Fruit fly (Drosophila melanogaster) whole organism, embryonic: ENCODE data around the gene Eno.

Experiments used
- CG1024 ChIP-seq: fragments of 200-800 bp; sonication (Bioruptor generic); IDR thresholded peaks from 2 replicates; pipeline ENCODE4 v1.3.6; 2022; ENCODE audit warnings: missing biosample characterization, missing genetic modification characterization
- CG10431 ChIP-seq: fragments of 200-800 bp; sonication (Bioruptor generic); optimal IDR thresholded peaks from 3 replicates; lab custom pipeline; 2018; ENCODE audit warnings: missing biosample characterization, mild to moderate bottlenecking, missing genetic modification characterization
- CG15269 ChIP-seq: fragments of 200-800 bp; sonication (Bioruptor generic); optimal IDR thresholded peaks from 2 replicates; lab custom pipeline; 2018; ENCODE audit warnings: missing biosample characterization, mild to moderate bottlenecking, missing genetic modification characterization, moderate library complexity
- CG15696 ChIP-seq: fragments of 200-800 bp; sonication (Bioruptor generic); optimal IDR thresholded peaks from 2 replicates; lab custom pipeline; 2019; ENCODE audit warnings: missing biosample characterization, mild to moderate bottlenecking, missing genetic modification characterization, moderate library complexity
- CG17802 ChIP-seq: fragments of 200-800 bp; sonication (Bioruptor generic); optimal IDR thresholded peaks from 2 replicates; lab custom pipeline; 2018; ENCODE audit warnings: missing biosample characterization, mild to moderate bottlenecking, missing genetic modification characterization, moderate library complexity
- CG17912 ChIP-seq: fragments of 200-800 bp; sonication (Bioruptor generic); optimal IDR thresholded peaks from 2 replicates; lab custom pipeline; 2018; ENCODE audit warnings: missing biosample characterization, mild to moderate bottlenecking, missing genetic modification characterization
- CG18011 ChIP-seq: fragments of 200-800 bp; sonication (Bioruptor generic); optimal IDR thresholded peaks from 2 replicates; lab custom pipeline; 2017; ENCODE audit warnings: missing biosample characterization, missing genetic modification characterization, mild to moderate bottlenecking, moderate library complexity, missing genotype
- CG2120 ChIP-seq: fragments of 200-800 bp; sonication (Bioruptor generic); optimal IDR thresholded peaks from 3 replicates; lab custom pipeline; 2016; ENCODE audit warnings: missing biosample characterization, missing genetic modification characterization
- CG30403 ChIP-seq: fragments of 200-800 bp; sonication (Bioruptor generic); optimal IDR thresholded peaks from 3 replicates; lab custom pipeline; 2016; ENCODE audit warnings: missing biosample characterization, missing genetic modification characterization
- CG31365 ChIP-seq: fragments of 200-800 bp; sonication (Bioruptor generic); optimal IDR thresholded peaks from 2 replicates; lab custom pipeline; 2018; ENCODE audit warnings: missing biosample characterization, mild to moderate bottlenecking, missing genetic modification characterization
- CG3726 ChIP-seq: fragments of 200-800 bp; sonication (Bioruptor generic); IDR thresholded peaks from 3 replicates; pipeline ENCODE4, ENCODE4 v1.3.6; 2022; ENCODE audit warnings: missing biosample characterization, missing genetic modification characterization
- CG4360 ChIP-seq: fragments of 200-800 bp; sonication (Bioruptor generic); IDR thresholded peaks from 2 replicates; pipeline ENCODE4 v1.3.6; 2022; ENCODE audit warnings: missing biosample characterization, missing genetic modification characterization
- CG6272 ChIP-seq: fragments of 200-800 bp; sonication (Bioruptor generic); IDR thresholded peaks from 2 replicates; pipeline ENCODE4 v1.3.6; 2022; ENCODE audit warnings: missing biosample characterization, missing genetic modification characterization
- CG6654 ChIP-seq: fragments of 200-800 bp; sonication (Bioruptor generic); optimal IDR thresholded peaks from 2 replicates; lab custom pipeline; 2017; ENCODE audit warnings: missing biosample characterization, mild to moderate bottlenecking, missing genetic modification characterization
- CG6813 ChIP-seq: fragments of 200-800 bp; sonication (Bioruptor generic); optimal IDR thresholded peaks from 2 replicates; lab custom pipeline; 2017; ENCODE audit warnings: missing biosample characterization, missing genetic modification characterization, mild to moderate bottlenecking, moderate library complexity, missing genetic modification reagents
- CG7556 ChIP-seq: fragments of 200-800 bp; sonication (Bioruptor generic); optimal IDR thresholded peaks from 2 replicates; lab custom pipeline; 2017; ENCODE audit warnings: missing biosample characterization, mild to moderate bottlenecking, missing genetic modification characterization
- CG7928 ChIP-seq: fragments of 200-800 bp; sonication (Bioruptor generic); optimal IDR thresholded peaks from 2 replicates; lab custom pipeline; 2017; ENCODE audit warnings: missing biosample characterization, mild to moderate bottlenecking, missing genetic modification characterization
- CG9797 ChIP-seq: fragments of 200-800 bp; sonication (Bioruptor generic); optimal IDR thresholded peaks from 3 replicates; lab custom pipeline; 2018; ENCODE audit warnings: missing biosample characterization, mild to moderate bottlenecking, missing genetic modification characterization
- CG9876 ChIP-seq: fragments of 200-800 bp; sonication (Bioruptor generic); optimal IDR thresholded peaks from 2 replicates; lab custom pipeline; 2016; ENCODE audit warnings: missing biosample characterization, missing genetic modification characterization
- Camta ChIP-seq: fragments of 200-800 bp; sonication (Bioruptor generic); optimal IDR thresholded peaks from 2 replicates; lab custom pipeline; 2016; ENCODE audit warnings: missing biosample characterization, missing genetic modification characterization
- D19A ChIP-seq: fragments of 200-800 bp; optimal IDR thresholded peaks from 3 replicates; lab custom pipeline; 2019; ENCODE audit warnings: missing biosample characterization, mild to moderate bottlenecking, missing genetic modification characterization, moderate library complexity
- Ets65A ChIP-seq: fragments of 200-800 bp; sonication (Bioruptor generic); peaks from one replicate; lab custom pipeline; 2016; ENCODE audit warnings: missing biosample characterization, missing genetic modification characterization
- Hmx ChIP-seq: fragments of 200-800 bp; sonication (Bioruptor generic); optimal IDR thresholded peaks from 2 replicates; lab custom pipeline; 2016; ENCODE audit warnings: missing biosample characterization, missing genetic modification characterization
- MTF-1 ChIP-seq: fragments of 200-800 bp; sonication (Bioruptor generic); optimal IDR thresholded peaks from 2 replicates; lab custom pipeline; 2018; ENCODE audit warnings: missing biosample characterization, mild to moderate bottlenecking, missing genetic modification characterization, borderline replicate concordance
- NFAT ChIP-seq: fragments of 200-800 bp; sonication (Bioruptor generic); IDR thresholded peaks from 2 replicates; pipeline ENCODE4 v1.3.6; 2022; ENCODE audit warnings: missing biosample characterization, missing genetic modification characterization
- Nf-YA ChIP-seq: fragments of 200-800 bp; sonication (Bioruptor generic); IDR thresholded peaks from 2 replicates; pipeline ENCODE4 v1.3.6; 2022; ENCODE audit warnings: missing biosample characterization, missing genetic modification characterization
- Opbp ChIP-seq: fragments of 200-800 bp; sonication (Bioruptor generic); IDR thresholded peaks from 3 replicates; pipeline ENCODE4 v1.3.6; 2022; ENCODE audit warnings: missing biosample characterization, missing genetic modification characterization; ENCODE audit not compliant: partially characterized antibody
- Optix ChIP-seq: fragments of 200-800 bp; sonication (Bioruptor generic); IDR thresholded peaks from 3 replicates; pipeline ENCODE4 v1.3.6; 2022; ENCODE audit warnings: missing biosample characterization, missing genetic modification characterization
- Ravus ChIP-seq: fragments of 200-800 bp; sonication (Bioruptor generic); IDR thresholded peaks from 2 replicates; pipeline ENCODE4 v1.3.6; 2022; ENCODE audit warnings: missing biosample characterization, missing genetic modification characterization
- Sox100B ChIP-seq: fragments of 200-800 bp; sonication (Bioruptor generic); optimal IDR thresholded peaks from 3 replicates; lab custom pipeline; 2018; ENCODE audit warnings: missing biosample characterization, mild to moderate bottlenecking, missing genetic modification characterization
- Ssrp ChIP-seq: fragments of 200-800 bp; sonication (Bioruptor generic); optimal IDR thresholded peaks from 2 replicates; lab custom pipeline; 2018; ENCODE audit warnings: missing biosample characterization, mild to moderate bottlenecking, missing genetic modification characterization, moderate library complexity
- TFAM ChIP-seq: fragments of 200-800 bp; sonication (Bioruptor generic); optimal IDR thresholded peaks from 2 replicates; lab custom pipeline; 2017; ENCODE audit warnings: missing biosample characterization, missing genetic modification characterization, inconsistent platforms
- YL-1 ChIP-seq: fragments of 200-800 bp; sonication (Bioruptor generic); optimal IDR thresholded peaks from 3 replicates; lab custom pipeline; 2017; ENCODE audit warnings: missing biosample characterization, mild to moderate bottlenecking, missing genetic modification characterization
- btn ChIP-seq: fragments of 200-800 bp; sonication (Bioruptor generic); optimal IDR thresholded peaks from 2 replicates; lab custom pipeline; 2016; ENCODE audit warnings: missing biosample characterization, missing genetic modification characterization
- cato ChIP-seq: fragments of 200-800 bp; sonication (Bioruptor generic); optimal IDR thresholded peaks from 2 replicates; lab custom pipeline; 2016; ENCODE audit warnings: missing biosample characterization, missing genetic modification characterization, borderline replicate concordance
- chn ChIP-seq: fragments of 200-800 bp; sonication (Bioruptor generic); optimal IDR thresholded peaks from 2 replicates; lab custom pipeline; 2016; ENCODE audit warnings: missing biosample characterization, missing genetic modification characterization
- dysf ChIP-seq: fragments of 200-800 bp; sonication (Bioruptor generic); IDR thresholded peaks from 3 replicates; pipeline ENCODE4 v1.3.6; 2022; ENCODE audit warnings: missing biosample characterization, missing genetic modification characterization
- en ChIP-seq: fragments of 200-800 bp; sonication (Bioruptor generic); optimal IDR thresholded peaks from 2 replicates; lab custom pipeline; 2016; ENCODE audit warnings: missing biosample characterization, missing genetic modification characterization
- eve ChIP-seq, 2 experiments: fragments of >200 bp; optimal IDR thresholded peaks; 2 replicates each; lab custom pipeline; 2017; ENCODE audit warnings: missing biosample characterization in 2 of 2, missing genetic modification characterization in 2 of 2
- gfzf ChIP-seq: fragments of 200-800 bp; sonication (Bioruptor generic); optimal IDR thresholded peaks from 2 replicates; lab custom pipeline; 2016; ENCODE audit warnings: missing biosample characterization, mild to moderate bottlenecking, missing genetic modification characterization, moderate library complexity
- ken ChIP-seq: fragments of 200-800 bp; sonication (Bioruptor generic); IDR thresholded peaks from 3 replicates; pipeline ENCODE4 v1.3.6; 2022; ENCODE audit warnings: missing biosample characterization, missing genetic modification characterization
- klu ChIP-seq: fragments of 200-800 bp; sonication (Bioruptor generic); IDR thresholded peaks from 2 replicates; pipeline ENCODE4 v1.3.6; 2022; ENCODE audit warnings: missing biosample characterization, missing genetic modification characterization
- mam ChIP-seq: fragments of 200-800 bp; sonication (Bioruptor generic); optimal IDR thresholded peaks from 3 replicates; lab custom pipeline; 2016; ENCODE audit warnings: missing biosample characterization, missing genetic modification characterization
- otp ChIP-seq: fragments of 200-800 bp; sonication (Bioruptor generic); IDR thresholded peaks from 3 replicates; pipeline ENCODE4, ENCODE4 v1.3.6; 2022; ENCODE audit warnings: missing biosample characterization, missing genetic modification characterization
- pzg ChIP-seq: fragments of 200-800 bp; sonication (Bioruptor generic); optimal IDR thresholded peaks from 3 replicates; lab custom pipeline; 2018; ENCODE audit warnings: missing biosample characterization, mild to moderate bottlenecking, missing genetic modification characterization, moderate library complexity
- repo ChIP-seq: fragments of 200-800 bp; sonication (Bioruptor generic); optimal IDR thresholded peaks from 2 replicates; lab custom pipeline; 2016; ENCODE audit warnings: missing biosample characterization, missing genetic modification characterization
- sens ChIP-seq: fragments of 200-800 bp; sonication (Bioruptor generic); peaks from one replicate; lab custom pipeline; 2016; ENCODE audit warnings: missing biosample characterization, missing genetic modification characterization
- sisA ChIP-seq: fragments of 200-800 bp; sonication (Bioruptor generic); IDR thresholded peaks from 2 replicates; pipeline ENCODE4 v1.3.6; 2022; ENCODE audit warnings: missing biosample characterization, missing genetic modification characterization
- stwl ChIP-seq: fragments of 200-800 bp; sonication (Bioruptor generic); optimal IDR thresholded peaks from 3 replicates; lab custom pipeline; 2018; ENCODE audit warnings: missing biosample characterization, mild to moderate bottlenecking, missing genetic modification characterization, moderate library complexity
- tll ChIP-seq, 2 experiments: fragments of 200-800 bp in 1 of 2; fragments of >200 bp in 1 of 2; sonication (Bioruptor generic) in 1 of 2; optimal IDR thresholded peaks; 2 replicates each; lab custom pipeline; 2017 to 2019; ENCODE audit warnings: missing biosample characterization in 2 of 2, missing genetic modification characterization in 2 of 2, mild to moderate bottlenecking in 1 of 2, moderate library complexity in 1 of 2

Eno gene

dm6 chr2L:1737057-1737581 lies 7.7 kb upstream of the Eno start (continued):
- TF ChIP-seq CG3726 (GFP tag; lab: Robert Waterston, UW), result peak; percentile 59; the same call in 2 of the 3 replicates
- TF ChIP-seq sisA (GFP tag; lab: Robert Waterston, UW), result peak; percentile 91
- TF ChIP-seq YL-1 (GFP tag; lab: Kevin White, UChicago), result no peak
- TF ChIP-seq CG9876 (GFP tag; lab: Kevin White, UChicago), result peak; percentile 84
- TF ChIP-seq cato, result peak; percentile 89
- peak; percentile 52 for TF ChIP-seq CG17802 (tag; lab: Kevin White, UChicago)
- TF ChIP-seq ken (GFP tag; lab: Robert Waterston, UW), result peak; percentile 82; the same call in 2 of the 3 replicates
- TF ChIP-seq NFAT (GFP tag; lab: Robert Waterston, UW), result 0 out of 2 replicates have a peak, but pooled peaks have one; percentile 34
- no peak for TF ChIP-seq CG17912 (GFP tag; lab: Kevin White, UChicago)
- peak; percentile 44 for TF ChIP-seq CG31365 (tag; lab: Kevin White, UChicago)
- TF ChIP-seq dysf (GFP tag; lab: Robert Waterston, UW), result peak; percentile 85
- TF ChIP-seq klu (GFP tag; lab: Robert Waterston, UW), result peak; percentile 85
- peak; percentile 22 for TF ChIP-seq stwl (tag; lab: Kevin White, UChicago)
- peak in 1 of 2 experiments; percentile 94 for TF ChIP-seq eve (GFP tag; optimal IDR thresholded peaks at IDR 0.05; lab: Kevin White, UChicago)
- TF ChIP-seq chn (GFP tag; lab: Kevin White, UChicago), result peak; percentile 93
- peak; percentile 80; the same call in 2 of the 3 replicates for TF ChIP-seq Optix
- no peak for TF ChIP-seq gfzf
- TF ChIP-seq Sox100B, result peak; percentile 87
- peak; percentile 56 for TF ChIP-seq CG18011 (GFP tag; lab: Kevin White, UChicago)
- TF ChIP-seq pzg (GFP tag; lab: Kevin White, UChicago), result no peak
- peak; percentile 78 for TF ChIP-seq btn (GFP tag; lab: Kevin White, UChicago)
- TF ChIP-seq CG7928, result peak; percentile 48
- TF ChIP-seq CG6813 (GFP tag; lab: Kevin White, UChicago), result peak; percentile 66
- TF ChIP-seq Opbp (GFP tag; lab: Robert Waterston, UW), result peak; percentile 68; the same call in 2 of the 3 replicates
- TF ChIP-seq MTF-1 (GFP tag; lab: Kevin White, UChicago), result peak; percentile 16
- TF ChIP-seq mam, result peak; percentile 92
- peak; percentile 99 for TF ChIP-seq Ets65A (GFP tag; lab: Kevin White, UChicago)
- TF ChIP-seq CG30403 (GFP tag; lab: Kevin White, UChicago), result peak; percentile 95
- peak; percentile 68 for TF ChIP-seq TFAM (GFP tag; lab: Kevin White, UChicago)
- no peak; the same call in 1 of the 2 replicates for TF ChIP-seq CG4360 (GFP tag; lab: Robert Waterston, UW)
- TF ChIP-seq tll (GFP tag; optimal IDR thresholded peaks at IDR 0.05; lab: Kevin White, UChicago), result peak in 1 of 2 experiments; percentile 47
- 0 out of 2 replicates have a peak, but pooled peaks have one; percentile 29 for TF ChIP-seq CG1024 (GFP tag; lab: Robert Waterston, UW)
- peak; percentile 89 for TF ChIP-seq CG7556 (GFP tag; lab: Kevin White, UChicago)
- peak; percentile 83 for TF ChIP-seq Hmx (GFP tag; lab: Kevin White, UChicago)
- TF ChIP-seq Nf-YA, result peak; percentile 80
- peak; percentile 74 for TF ChIP-seq repo
- TF ChIP-seq CG6272, result peak; percentile 87
- no peak for TF ChIP-seq CG9797 (GFP tag; lab: Kevin White, UChicago)
- TF ChIP-seq Ssrp, result peak; percentile 89
- peak; percentile 57 for TF ChIP-seq CG15696 (tag; lab: Kevin White, UChicago)
- TF ChIP-seq sens (GFP tag; lab: Kevin White, UChicago), result peak; percentile 99
- peak; percentile 80 for TF ChIP-seq otp (GFP tag; lab: Robert Waterston, UW)
- TF ChIP-seq CG2120 (GFP tag; lab: Kevin White, UChicago), result peak; percentile 94
- TF ChIP-seq en, result peak; percentile 64
- TF ChIP-seq CG6654 (GFP tag; lab: Kevin White, UChicago), result peak; percentile 58
- TF ChIP-seq Camta (GFP tag; lab: Kevin White, UChicago), result peak; percentile 93
- no peak for TF ChIP-seq CG10431 (GFP tag; lab: Kevin White, UChicago)
- TF ChIP-seq CG15269 (tag; lab: Kevin White, UChicago), result peak; percentile 84
- TF ChIP-seq Ravus (GFP tag; lab: Robert Waterston, UW), result peak; percentile 64; the same call in 1 of the 2 replicates
- peak; percentile 85 for TF ChIP-seq D19A (tag; lab: Kevin White, UChicago)
